Worm (Caenorhabditis elegans): ENCODE measurements around the gene Y38F1A.4.

Gene Y38F1A.4

DNA sequence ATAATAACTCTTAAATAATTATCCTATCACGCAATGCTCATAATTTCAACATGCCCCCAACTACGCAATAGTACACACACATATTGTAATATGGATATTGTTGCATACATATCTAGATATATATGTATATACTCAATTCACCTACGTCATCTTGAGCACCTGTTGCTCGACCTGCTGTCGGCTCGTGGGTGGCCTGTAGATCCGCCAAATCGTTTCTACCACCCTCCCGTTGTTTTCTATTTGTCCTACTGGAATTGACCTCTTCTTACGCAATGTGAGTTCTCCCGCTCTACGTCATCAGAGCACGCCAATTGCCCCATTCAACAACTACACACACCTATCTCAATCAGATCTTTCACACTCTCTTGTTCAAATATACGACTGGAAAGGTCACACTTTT, 16.3 kb upstream of the Y38F1A.4 start:
- TF ChIP-seq ceh-30 (tag; optimal IDR thresholded peaks at IDR 0.05) = no peak
- TF ChIP-seq tbx-2 (tag; optimal IDR thresholded peaks at IDR 0.05) = peak; percentile 39

DNA sequence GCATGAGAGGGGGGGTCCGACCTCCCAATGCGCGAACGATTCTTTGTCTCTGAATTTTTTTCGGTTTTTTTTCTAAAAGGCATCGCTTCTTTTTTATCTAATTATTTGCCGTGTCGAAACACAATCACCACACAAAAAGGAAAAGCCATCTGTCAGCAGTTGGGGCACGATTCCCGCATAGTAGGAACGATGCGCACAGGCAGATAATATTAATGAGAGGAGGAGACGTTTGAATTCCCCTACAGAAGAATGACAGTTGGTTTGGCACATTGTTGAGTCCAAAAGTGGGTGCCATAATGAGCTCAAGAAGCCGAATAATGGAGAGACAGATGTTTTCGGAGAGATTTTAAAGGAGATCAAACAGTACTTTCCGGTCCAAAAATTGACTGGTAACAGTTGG, 15.2 kb upstream of the Y38F1A.4 start:
- TF ChIP-seq K02D7.2 (tag; optimal IDR thresholded peaks at IDR 0.05) (no peak), ceh-2 (tag; optimal IDR thresholded peaks at IDR 0.05) (no peak), ceh-30 (tag; optimal IDR thresholded peaks at IDR 0.05) (no peak), syd-9 (tag; optimal IDR thresholded peaks at IDR 0.05) (no peak), pha-2 (tag; optimal IDR thresholded peaks at IDR 0.05) (no peak), hlh-6 (tag; optimal IDR thresholded peaks at IDR 0.05) (no peak), tbx-2 (tag; optimal IDR thresholded peaks at IDR 0.05) (no peak), sox-4 (tag; optimal IDR thresholded peaks at IDR 0.05) (no peak), ceh-34 (tag; optimal IDR thresholded peaks at IDR 0.05) (no peak), hlh-30 (tag; optimal IDR thresholded peaks at IDR 0.05; ENCODE audit: insufficient read depth) (no peak)

DNA sequence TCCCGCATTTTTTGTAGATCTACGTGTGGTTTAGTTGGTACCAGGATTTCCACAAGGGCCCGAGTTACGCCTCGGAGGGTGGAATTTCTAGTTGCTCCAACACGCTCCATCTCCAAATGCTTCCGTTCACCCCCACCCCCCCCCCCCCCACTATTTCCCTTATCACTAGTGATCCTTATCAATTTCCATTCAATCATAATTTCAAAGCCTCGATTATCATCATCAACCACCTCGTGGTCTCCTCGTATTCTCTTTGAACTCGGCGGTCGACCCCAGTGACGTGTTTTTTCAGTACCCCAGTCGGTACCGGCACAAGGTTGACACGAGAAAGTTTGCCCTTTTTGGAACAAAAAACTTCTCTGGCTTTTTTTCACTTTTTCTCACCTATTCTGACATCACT, 13.3 kb upstream of the Y38F1A.4 start:
- TF ChIP-seq elt-2 (tag; optimal IDR thresholded peaks at IDR 0.05) (peak; percentile 45), hlh-13 (GFP tag; optimal IDR thresholded peaks at IDR 0.05) (no peak), Y22D7AL.16 (tag; optimal IDR thresholded peaks at IDR 0.05) (no peak), ceh-2 (tag; optimal IDR thresholded peaks at IDR 0.05) (no peak), che-1 (tag; optimal IDR thresholded peaks at IDR 0.05) (no peak), ztf-16 (tag; optimal IDR thresholded peaks at IDR 0.05) (no peak), ceh-14 (tag; optimal IDR thresholded peaks at IDR 0.05) (no peak)

DNA sequence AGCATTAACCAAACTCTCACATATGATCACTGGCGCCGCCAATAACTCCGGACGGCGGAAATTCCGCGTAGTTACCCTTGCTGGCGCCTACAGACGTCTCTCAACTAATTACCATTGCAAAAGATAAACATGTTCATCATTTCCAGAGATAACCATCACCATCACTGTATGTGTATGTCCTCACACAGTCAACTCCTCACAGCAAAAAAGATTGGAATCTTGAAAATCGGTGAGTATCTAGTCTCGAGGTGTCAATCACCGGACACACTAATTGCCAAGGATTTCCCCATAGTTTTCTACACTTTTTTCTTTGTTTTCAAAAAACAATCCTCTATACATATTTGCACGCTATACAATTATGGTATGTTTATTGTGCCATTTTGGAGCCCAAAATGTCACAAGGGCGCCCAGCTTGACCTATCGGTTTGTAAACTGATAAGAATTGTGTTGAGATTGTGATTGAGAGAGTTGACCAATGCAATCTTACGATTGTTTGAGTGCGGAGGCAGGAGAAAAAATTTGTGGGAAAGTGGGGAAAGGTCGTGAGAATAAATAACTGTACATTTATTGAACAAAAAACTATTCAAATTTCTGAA, 12.6 kb upstream of the Y38F1A.4 start:
- TF ChIP-seq ets-4 (tag; optimal IDR thresholded peaks at IDR 0.05) (no peak), hlh-30 (tag; optimal IDR thresholded peaks at IDR 0.05; ENCODE audit: insufficient read depth) (no peak), K02D7.2 (tag; optimal IDR thresholded peaks at IDR 0.05) (no peak), odd-2 (tag; optimal IDR thresholded peaks at IDR 0.05) (no peak), ceh-18 (tag; optimal IDR thresholded peaks at IDR 0.05) (no peak), C38D4.7 (GFP tag; optimal IDR thresholded peaks at IDR 0.05) (no peak), C08G9.2 (tag; optimal IDR thresholded peaks at IDR 0.05) (no peak), elt-4 (tag; optimal IDR thresholded peaks at IDR 0.05) (no peak), pros-1 (tag; optimal IDR thresholded peaks at IDR 0.05) (no peak), unc-55 (GFP tag; optimal IDR thresholded peaks at IDR 0.05) (no peak), ceh-48 (tag; optimal IDR thresholded peaks at IDR 0.05) (no peak), pax-1 (tag; optimal IDR thresholded peaks at IDR 0.05) (no peak), zip-5 (tag; optimal IDR thresholded peaks at IDR 0.05) (no peak), fkh-10 (GFP tag; optimal IDR thresholded peaks at IDR 0.05) (no peak), ceh-14 (tag; optimal IDR thresholded peaks at IDR 0.05) (no peak), nhr-11 (tag; optimal IDR thresholded peaks at IDR 0.05) (no peak), hlh-8 (tag; optimal IDR thresholded peaks at IDR 0.05) (no peak), pha-4 (tag; optimal IDR thresholded peaks at IDR 0.05) (no peak), mec-3 (tag; optimal IDR thresholded peaks at IDR 0.05; ENCODE audit: borderline replicate concordance) (no peak)

DNA sequence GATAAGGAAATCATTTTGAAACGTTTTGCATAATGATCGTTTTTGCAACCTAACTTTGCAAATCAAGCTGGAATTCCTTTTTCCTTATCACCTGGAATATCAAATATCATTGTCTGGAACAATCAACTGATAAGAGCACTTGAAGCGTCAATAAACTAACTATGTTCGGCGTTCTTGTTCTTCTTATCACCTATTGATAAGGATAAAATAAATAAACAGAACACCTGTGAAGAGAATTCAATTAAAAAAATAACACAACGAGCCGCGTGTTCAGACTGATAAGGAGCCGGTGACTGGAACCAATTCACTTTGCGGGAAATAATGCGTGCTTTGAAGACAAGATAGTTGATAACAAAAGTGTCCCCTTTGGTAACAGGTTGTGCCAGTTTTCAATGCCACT, 10.7 kb upstream of the Y38F1A.4 start, which contains the start of gene cyd-1:
Gene cyd-1, plus strand, starts transcription at position 380 of the 400 bp plus-strand sequence.
- TF ChIP-seq elt-2 (tag; optimal IDR thresholded peaks at IDR 0.05) (peak; percentile 99), pqm-1 (tag; optimal IDR thresholded peaks at IDR 0.05) (no peak)

DNA sequence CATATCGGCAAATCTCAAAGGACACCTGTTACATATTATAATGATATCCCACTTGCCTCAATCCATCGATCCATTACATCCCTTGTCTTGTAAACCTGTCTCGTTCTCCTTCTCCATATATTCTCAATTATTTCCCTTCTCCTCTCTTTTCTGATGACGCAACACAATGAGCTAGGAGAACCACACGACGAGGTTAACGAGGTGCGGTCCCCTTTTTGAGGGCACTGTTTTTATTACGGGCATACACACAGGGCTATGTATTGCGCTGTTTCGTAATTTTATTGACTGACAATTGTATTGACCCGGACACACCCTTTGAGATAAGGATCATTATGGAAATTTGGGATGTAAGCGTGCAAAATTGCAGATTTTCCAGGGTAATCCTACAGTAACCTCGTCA, 9.1 kb upstream of the Y38F1A.4 start:
- no peak for TF ChIP-seq ceh-34 (tag; optimal IDR thresholded peaks at IDR 0.05)
- no peak for TF ChIP-seq unc-42 (tag; optimal IDR thresholded peaks at IDR 0.05)
- TF ChIP-seq K09A11.1 (tag; optimal IDR thresholded peaks at IDR 0.05; ENCODE audit: insufficient read depth) = no peak
- no peak for TF ChIP-seq unc-55 (GFP tag; optimal IDR thresholded peaks at IDR 0.05)
- TF ChIP-seq pha-4 (tag; optimal IDR thresholded peaks at IDR 0.05) = no peak
- TF ChIP-seq tbx-7 (tag; optimal IDR thresholded peaks at IDR 0.05) = no peak
- no peak for TF ChIP-seq hlh-15 (tag; optimal IDR thresholded peaks at IDR 0.05)
- no peak for TF ChIP-seq ceh-30 (tag; optimal IDR thresholded peaks at IDR 0.05)
- no peak for TF ChIP-seq hlh-8 (tag; optimal IDR thresholded peaks at IDR 0.05)
- TF ChIP-seq unc-3 (GFP tag; conservative IDR thresholded peaks at IDR 0.05) = no peak
- no peak for TF ChIP-seq unc-3 (tag; optimal IDR thresholded peaks at IDR 0.05)
- no peak for TF ChIP-seq C38D4.7 (GFP tag; optimal IDR thresholded peaks at IDR 0.05)
- TF ChIP-seq dmd-4 (tag; optimal IDR thresholded peaks at IDR 0.05; ENCODE audit: borderline replicate concordance) = no peak
- TF ChIP-seq ceh-9 (tag; optimal IDR thresholded peaks at IDR 0.05) = no peak
- no peak for TF ChIP-seq ref-2 (tag; optimal IDR thresholded peaks at IDR 0.05)
- no peak for TF ChIP-seq ceh-18 (tag; optimal IDR thresholded peaks at IDR 0.05)
- TF ChIP-seq ahr-1 (tag; optimal IDR thresholded peaks at IDR 0.05) = no peak

Data from whole organism, late embryonic.